Worm (Caenorhabditis elegans) whole organism, L2 larva: ENCODE data around the gene Y43F8C.3.

ENCODE experiments used
- alr-1 ChIP-seq: fragments of 150-350 bp; optimal IDR thresholded peaks from 2 replicates; lab custom pipeline; 2014; ENCODE audit warnings: missing biosample characterization, missing genetic modification characterization
- ama-1 ChIP-seq: fragments of 150-350 bp; optimal IDR thresholded peaks from 2 replicates; lab custom pipeline; 2018; ENCODE audit warnings: inconsistent platforms
- mdl-1 ChIP-seq, 2 experiments: fragments of 150-350 bp in 1 of 2; sonication (generic microtip) in 1 of 2; optimal IDR thresholded peaks; 2 replicates each; lab custom pipeline; 2017; ENCODE audit warnings: missing biosample characterization in 2 of 2, missing genetic modification characterization in 2 of 2
- nhr-23 ChIP-seq: fragments of 150-350 bp; optimal IDR thresholded peaks from 2 replicates; lab custom pipeline; 2014; ENCODE audit warnings: missing biosample characterization, missing genetic modification reagents, missing genetic modification characterization
- skn-1 ChIP-seq: sonication (generic microtip); optimal IDR thresholded peaks from 2 replicates; lab custom pipeline; 2017; ENCODE audit warnings: missing biosample characterization, missing genetic modification characterization

- no peak for TF ChIP-seq mdl-1 (tag; optimal IDR thresholded peaks at IDR 0.05; lab: Kevin White, UChicago)
- no peak for TF ChIP-seq alr-1 (tag; lab: Kevin White, UChicago)
- TF ChIP-seq skn-1 (tag; lab: Kevin White, UChicago), result no peak
- no peak for TF ChIP-seq ama-1 (lab: Kevin White, UChicago)
- no peak for TF ChIP-seq nhr-23
These were observed 23.3 kb downstream of the Y43F8C.3 start for ce11 chrV:19599087-19599486.
